Worm (Caenorhabditis elegans): ENCODE data around the gene F53F1.2.

- TF ChIP-seq nhr-11 (tag; optimal IDR thresholded peaks at IDR 0.05) (no peak), ceh-82 (tag; optimal IDR thresholded peaks at IDR 0.05) (no peak), C34B4.2 (tag; optimal IDR thresholded peaks at IDR 0.05) (no peak), ama-1 (optimal IDR thresholded peaks at IDR 0.05) (no peak), mdl-1 (tag; optimal IDR thresholded peaks at IDR 0.05) (no peak), swsn-7 (tag; optimal IDR thresholded peaks at IDR 0.05) (no peak), elt-3 (tag; optimal IDR thresholded peaks at IDR 0.05) (no peak)
Observed at ce11 chrV:13372821-13373220, 33.8 kb upstream of the F53F1.2 start.

All from whole organism, L1 larva.